Worm (Caenorhabditis elegans): ENCODE results near the gene rpc-1.
A peak's percentile ranks its signal among the peaks of the same experiment; 100 is the strongest.

rpc-1 gene

ce11 chrIV:7165723-7166122 lies at the start of gene rpc-1:
TSS of gene rpc-1 (minus strand) at chrIV:7165748.
- TF ChIP-seq sma-3 (GFP tag; optimal IDR thresholded peaks at IDR 0.05): no peak
- TF ChIP-seq nhr-237 (tag; optimal IDR thresholded peaks at IDR 0.05): no peak
- TF ChIP-seq snpc-4 (tag; optimal IDR thresholded peaks at IDR 0.05): no peak
- TF ChIP-seq egl-27 (tag; optimal IDR thresholded peaks at IDR 0.05): no peak
- no peak for TF ChIP-seq nhr-6 (tag; optimal IDR thresholded peaks at IDR 0.05)
- no peak for TF ChIP-seq blmp-1 (tag; optimal IDR thresholded peaks at IDR 0.05; ENCODE audit: insufficient read depth)
- no peak for TF ChIP-seq nhr-11 (tag; optimal IDR thresholded peaks at IDR 0.05)
- TF ChIP-seq ztf-11 (tag; optimal IDR thresholded peaks at IDR 0.05): no peak
- TF ChIP-seq ceh-16 (tag; optimal IDR thresholded peaks at IDR 0.05): no peak
- no peak for TF ChIP-seq unc-55 (GFP tag; optimal IDR thresholded peaks at IDR 0.05)
- TF ChIP-seq ceh-82 (tag; optimal IDR thresholded peaks at IDR 0.05): no peak
- TF ChIP-seq lin-13 (GFP tag; optimal IDR thresholded peaks at IDR 0.05): no peak
- no peak for TF ChIP-seq aly-2 (tag; optimal IDR thresholded peaks at IDR 0.05)
- TF ChIP-seq nhr-129 (tag; optimal IDR thresholded peaks at IDR 0.05): peak; percentile 85
- no peak for TF ChIP-seq nhr-21 (tag; optimal IDR thresholded peaks at IDR 0.05)
- peak in 1 of 2 experiments; percentile 56 for TF ChIP-seq lsy-2 (tag; optimal IDR thresholded peaks at IDR 0.05)
- TF ChIP-seq elt-1 (tag; optimal IDR thresholded peaks at IDR 0.05): no peak
- no peak for TF ChIP-seq fos-1 (tag; optimal IDR thresholded peaks at IDR 0.05)
- TF ChIP-seq ztf-1 (GFP tag; conservative IDR thresholded peaks at IDR 0.05): no peak
- TF ChIP-seq C34F6.9 (tag; optimal IDR thresholded peaks at IDR 0.05): peak; percentile 63
- no peak for TF ChIP-seq lin-11 (tag; optimal IDR thresholded peaks at IDR 0.05)
- TF ChIP-seq sma-9 (GFP tag; optimal IDR thresholded peaks at IDR 0.05): no peak
- TF ChIP-seq sma-9 (tag; optimal IDR thresholded peaks at IDR 0.05): no peak
- no peak for TF ChIP-seq F13H6.1 (tag; optimal IDR thresholded peaks at IDR 0.05)
- TF ChIP-seq R02D3.7 (tag; optimal IDR thresholded peaks at IDR 0.05): no peak
- peak; percentile 83 for TF ChIP-seq gmeb-1 (tag; optimal IDR thresholded peaks at IDR 0.05)
- TF ChIP-seq mab-5 (tag; optimal IDR thresholded peaks at IDR 0.05): no peak
- no peak for TF ChIP-seq nhr-10 (tag; optimal IDR thresholded peaks at IDR 0.05)
- TF ChIP-seq nhr-77 (tag; optimal IDR thresholded peaks at IDR 0.05): no peak

- TF ChIP-seq skn-1 (tag; optimal IDR thresholded peaks at IDR 0.05) (no peak), zag-1 (tag; optimal IDR thresholded peaks at IDR 0.05) (no peak), fos-1 (tag; optimal IDR thresholded peaks at IDR 0.05) (peak; percentile 44), ztf-11 (tag; optimal IDR thresholded peaks at IDR 0.05) (no peak), nhr-237 (tag; optimal IDR thresholded peaks at IDR 0.05) (no peak), elt-3 (tag; optimal IDR thresholded peaks at IDR 0.05) (no peak)
Observed at ce11 chrIV:7212769-7213168, 47.2 kb upstream of the rpc-1 start.

- no peak for TF ChIP-seq lsy-2 (tag; optimal IDR thresholded peaks at IDR 0.05)
- TF ChIP-seq unc-55 (GFP tag; optimal IDR thresholded peaks at IDR 0.05): no peak
- no peak for TF ChIP-seq lin-11 (tag; optimal IDR thresholded peaks at IDR 0.05)
- TF ChIP-seq aly-2 (tag; optimal IDR thresholded peaks at IDR 0.05): no peak
- no peak for TF ChIP-seq unc-62 (GFP tag; optimal IDR thresholded peaks at IDR 0.05)
- TF ChIP-seq ztf-1 (GFP tag; conservative IDR thresholded peaks at IDR 0.05): no peak
- no peak for TF ChIP-seq elt-3 (tag; optimal IDR thresholded peaks at IDR 0.05)
- no peak for TF ChIP-seq nhr-10 (tag; optimal IDR thresholded peaks at IDR 0.05)
- no peak for TF ChIP-seq crh-2 (tag; optimal IDR thresholded peaks at IDR 0.05)
Observed at ce11 chrIV:7211313-7211712, 45.8 kb upstream of the rpc-1 start.

ce11 chrIV:7208961-7209360 lies 43.4 kb upstream of the rpc-1 start:
- TF ChIP-seq elt-1 (tag; optimal IDR thresholded peaks at IDR 0.05): no peak
- TF ChIP-seq nhr-6 (tag; optimal IDR thresholded peaks at IDR 0.05): no peak
- no peak for TF ChIP-seq ceh-16 (tag; optimal IDR thresholded peaks at IDR 0.05)
- no peak for TF ChIP-seq unc-55 (GFP tag; optimal IDR thresholded peaks at IDR 0.05)
- TF ChIP-seq snpc-4 (tag; optimal IDR thresholded peaks at IDR 0.05): no peak
- no peak for TF ChIP-seq nhr-10 (tag; optimal IDR thresholded peaks at IDR 0.05)
- TF ChIP-seq crh-2 (tag; optimal IDR thresholded peaks at IDR 0.05): no peak
- TF ChIP-seq ztf-1 (GFP tag; conservative IDR thresholded peaks at IDR 0.05): no peak
- no peak for TF ChIP-seq ztf-4 (tag; optimal IDR thresholded peaks at IDR 0.05)
- TF ChIP-seq lsy-2 (tag; optimal IDR thresholded peaks at IDR 0.05): no peak
- TF ChIP-seq skn-1 (tag; optimal IDR thresholded peaks at IDR 0.05): no peak
- TF ChIP-seq peb-1 (tag; optimal IDR thresholded peaks at IDR 0.05): no peak
- no peak for TF ChIP-seq nhr-129 (tag; optimal IDR thresholded peaks at IDR 0.05)
- no peak for TF ChIP-seq mdl-1 (tag; optimal IDR thresholded peaks at IDR 0.05)
- no peak for TF ChIP-seq mbf-1 (tag; optimal IDR thresholded peaks at IDR 0.05)
- no peak for TF ChIP-seq blmp-1 (tag; optimal IDR thresholded peaks at IDR 0.05; ENCODE audit: insufficient read depth)
- no peak for TF ChIP-seq lin-13 (GFP tag; optimal IDR thresholded peaks at IDR 0.05)
